Worm (Caenorhabditis elegans) whole organism, L1 larva: ENCODE data around the gene F26H11.4.

Experiments
- ces-1 ChIP-seq: fragments of 150-350 bp; optimal IDR thresholded peaks from 2 replicates; lab custom pipeline; 2014; ENCODE audit warnings: missing biosample characterization, missing genetic modification reagents, missing genetic modification characterization
- lin-35 ChIP-seq, 2 experiments: fragments of 150-350 bp; optimal IDR thresholded peaks; 2 replicates each; lab custom pipeline; 2014; ENCODE audit warnings: missing biosample characterization in 2 of 2, missing genetic modification characterization in 2 of 2, missing genetic modification reagents in 2 of 2
- snpc-4 ChIP-seq: fragments of 150-350 bp; optimal IDR thresholded peaks from 2 replicates; lab custom pipeline; 2014; ENCODE audit warnings: missing biosample characterization, missing genetic modification characterization
- tbx-2 ChIP-seq: sonication (generic microtip); optimal IDR thresholded peaks from 2 replicates; lab custom pipeline; 2016; ENCODE audit warnings: missing genetic modification characterization, missing compliant biosample characterization
- zag-1 ChIP-seq: fragments of 150-350 bp; optimal IDR thresholded peaks from 2 replicates; lab custom pipeline; 2014; ENCODE audit warnings: missing biosample characterization, missing genetic modification characterization

- TF ChIP-seq tbx-2 (no peak), snpc-4 (tag; lab: Kevin White, UChicago) (no peak), zag-1 (no peak), ces-1 (no peak), lin-35 (GFP tag; optimal IDR thresholded peaks at IDR 0.05; lab: Kevin White, UChicago) (no peak)
These were observed 46.7 kb upstream of the F26H11.4 start, which contains the start of gene tebp-1 for ce11 chrII:14361719-14362118.
